Worm (Caenorhabditis elegans) whole organism, L4/young adult: ENCODE results near the gene emb-5.

Experiments used
- W03F9.2 ChIP-seq: fragments of 150-350 bp; optimal IDR thresholded peaks from 2 replicates; lab custom pipeline; 2014; ENCODE audit warnings: missing biosample characterization, missing genetic modification characterization
- him-1 ChIP-seq: sonication (generic microtip); optimal IDR thresholded peaks from 2 replicates; lab custom pipeline; 2016; ENCODE audit warnings: missing genotype, missing genetic modification reagents, missing genetic modification characterization, missing compliant biosample characterization

DNA sequence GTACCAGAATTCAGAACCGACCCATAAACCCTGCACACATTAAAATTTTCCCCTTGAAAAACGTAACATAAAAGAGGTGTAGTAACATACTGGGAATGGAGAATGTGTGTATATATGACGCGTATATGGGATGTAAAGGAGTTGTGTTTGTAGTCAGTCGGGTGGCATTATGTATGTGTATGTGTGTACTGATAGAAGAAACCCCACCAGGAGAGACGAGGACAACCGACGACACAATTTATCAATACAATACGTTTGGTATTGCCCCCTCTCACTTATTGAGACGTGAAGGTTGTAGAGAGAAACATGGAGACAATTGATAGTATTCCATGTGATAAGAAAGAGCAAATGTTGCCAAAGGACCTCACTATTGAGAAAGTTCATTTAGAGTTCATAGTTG, 52.4 kb downstream of the emb-5 start:
- no peak for TF ChIP-seq W03F9.2 (tag; lab: Kevin White, UChicago)
- no peak for TF ChIP-seq him-1 (tag; lab: Kevin White, UChicago)
